Fruit fly (Drosophila melanogaster) whole organism: Measurements from ENCODE around the gene zen2.

ENCODE experiments used
- CG8478 ChIP-seq: fragments of >200 bp; optimal IDR thresholded peaks from 2 replicates; lab custom pipeline; 2018; ENCODE audit warnings: inconsistent platforms
- EcR ChIP-seq, 2 experiments: fragments of >200 bp; optimal IDR thresholded peaks; 2 replicates each; lab custom pipeline; 2017; ENCODE audit warnings: missing biosample characterization in 2 of 2, missing genetic modification characterization in 2 of 2, missing genetic modification reagents in 2 of 2
- psq ChIP-seq: fragments of >200 bp; optimal IDR thresholded peaks from 2 replicates; lab custom pipeline; 2017

DNA sequence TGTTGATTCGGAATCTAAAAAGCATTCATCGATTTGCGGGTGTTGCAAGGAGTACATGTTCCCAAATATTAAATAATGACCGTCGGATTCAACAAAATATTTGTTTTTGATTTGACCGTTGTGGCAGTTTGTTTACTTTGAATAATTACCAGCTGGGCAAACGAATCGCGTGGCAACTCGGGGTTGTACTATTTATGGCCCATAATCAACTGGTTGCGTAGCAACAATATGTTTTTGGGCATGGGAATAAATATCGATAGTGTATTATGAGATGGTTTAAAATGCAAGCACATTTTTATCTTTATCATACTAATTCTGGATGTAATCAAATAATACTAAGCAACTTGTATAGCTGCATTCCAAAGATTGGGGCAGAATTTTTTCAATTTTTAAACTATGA lies 4.0 kb upstream of the zen2 start, which contains the start of gene CG34297:
- TF ChIP-seq CG8478 (lab: Kevin White, UChicago): no peak
- TF ChIP-seq psq (lab: Kevin White, UChicago): no peak
- TF ChIP-seq EcR (GFP tag; optimal IDR thresholded peaks at IDR 0.05; lab: Kevin White, UChicago): no peak
